Worm (Caenorhabditis elegans) whole organism, young adult: ENCODE data around the gene C01G10.1.

Experiments used
- B0035.1 ChIP-seq: sonication (generic microtip); optimal IDR thresholded peaks from 2 replicates; lab custom pipeline; 2016; ENCODE audit warnings: missing genetic modification characterization, mild to moderate bottlenecking, missing compliant biosample characterization, missing genotype, missing genetic modification reagents
- F37B4.10 ChIP-seq: fragments of 200-800 bp; sonication (Bioruptor generic); IDR thresholded peaks from 2 replicates; pipeline ENCODE4 v1.3.6; 2022; ENCODE audit warnings: missing genetic modification characterization, missing compliant biosample characterization
- F49E8.2 ChIP-seq: sonication (generic microtip); optimal IDR thresholded peaks from 3 replicates; lab custom pipeline; 2017; ENCODE audit warnings: missing genetic modification characterization, mild to moderate bottlenecking, missing compliant biosample characterization, antibody characterized with exemption, moderate library complexity; ENCODE audit not compliant: insufficient read depth
- Y67H2A.10 ChIP-seq: fragments of 200-800 bp; sonication (Bioruptor generic); conservative IDR thresholded peaks from 2 replicates; pipeline ENCODE4 v1.3.6; 2022; ENCODE audit warnings: missing genetic modification reagents, missing genetic modification characterization, missing compliant biosample characterization
- ets-4 ChIP-seq: fragments of 200-800 bp; sonication (Bioruptor generic); optimal IDR thresholded peaks from 2 replicates; lab custom pipeline; 2018; ENCODE audit warnings: mild to moderate bottlenecking, missing genetic modification characterization, missing compliant biosample characterization
- lin-26 ChIP-seq: fragments of 200-800 bp; sonication (Bioruptor generic); IDR thresholded peaks from 2 replicates; pipeline ENCODE4 v1.3.6; 2022; ENCODE audit warnings: missing genetic modification reagents, missing genetic modification characterization, missing compliant biosample characterization
- lin-35 ChIP-seq, 3 experiments: fragments of 150-350 bp in 2 of 3; sonication (generic microtip) in 1 of 3; optimal IDR thresholded peaks; 2 replicates each; lab custom pipeline; 2014 to 2018; ENCODE audit warnings: missing biosample characterization in 3 of 3, missing genetic modification characterization in 3 of 3, missing genetic modification reagents in 3 of 3
- madf-3 ChIP-seq: fragments of 200-800 bp; sonication (Bioruptor generic); IDR thresholded peaks from 2 replicates; pipeline ENCODE4 v1.3.6; 2022; ENCODE audit warnings: missing genetic modification reagents, missing genetic modification characterization, missing compliant biosample characterization
- nhr-120 ChIP-seq: fragments of 200-800 bp; sonication (Bioruptor generic); IDR thresholded peaks from 2 replicates; pipeline ENCODE4 v1.3.6; 2022; ENCODE audit warnings: missing genetic modification characterization, missing compliant biosample characterization
- nhr-27 ChIP-seq: fragments of 200-800 bp; sonication (Bioruptor generic); optimal IDR thresholded peaks from 2 replicates; lab custom pipeline; 2018; ENCODE audit warnings: mild to moderate bottlenecking, missing genetic modification characterization, moderate library complexity, missing compliant biosample characterization
- sptf-2 ChIP-seq: fragments of 200-800 bp; sonication (Bioruptor generic); optimal IDR thresholded peaks from 2 replicates; lab custom pipeline; 2018; ENCODE audit warnings: mild to moderate bottlenecking, missing genetic modification characterization, missing compliant biosample characterization
- unc-62 ChIP-seq: fragments of 150-350 bp; optimal IDR thresholded peaks from 2 replicates; lab custom pipeline; 2014; ENCODE audit warnings: missing biosample characterization, missing genetic modification reagents, missing genetic modification characterization
- ztf-22 ChIP-seq: fragments of 200-800 bp; sonication (Bioruptor generic); optimal IDR thresholded peaks from 2 replicates; lab custom pipeline; 2018; ENCODE audit warnings: mild to moderate bottlenecking, missing genetic modification characterization, moderate library complexity, missing compliant biosample characterization
- ztf-3 ChIP-seq: fragments of 200-800 bp; sonication (Bioruptor generic); optimal IDR thresholded peaks from 2 replicates; lab custom pipeline; 2018; ENCODE audit warnings: mild to moderate bottlenecking, missing genetic modification characterization, missing compliant biosample characterization

C01G10.1 gene

ce11 chrV:15152010-15152409, 52.5 kb downstream of the C01G10.1 start:
- no peak for TF ChIP-seq sptf-2 (GFP tag; lab: Kevin White, UChicago)
- TF ChIP-seq nhr-120 (GFP tag; lab: Robert Waterston, UW): no peak
- no peak for TF ChIP-seq ztf-3 (GFP tag; lab: Kevin White, UChicago)
- TF ChIP-seq nhr-27 (tag; lab: Kevin White, UChicago): no peak
- TF ChIP-seq Y67H2A.10 (GFP tag; lab: Robert Waterston, UW): no peak
- TF ChIP-seq, all 124 proteins: peak for 0

- TF ChIP-seq ztf-22 (GFP tag; lab: Kevin White, UChicago) (no peak), F37B4.10 (GFP tag; lab: Robert Waterston, UW) (no peak), lin-26 (GFP tag; lab: Robert Waterston, UW) (no peak), ets-4 (no peak), lin-35 (GFP tag; optimal IDR thresholded peaks at IDR 0.05; lab: Kevin White, UChicago) (no peak), madf-3 (GFP tag; lab: Robert Waterston, UW) (no peak), Y67H2A.10 (GFP tag; lab: Robert Waterston, UW) (no peak), B0035.1 (tag; lab: Kevin White, UChicago) (no peak), unc-62 (no peak), F49E8.2 (no peak)
These were observed 53.7 kb downstream of the C01G10.1 start, which contains the start of gene srh-55 for ce11 chrV:15153277-15153676. srh-55 (plus strand) TSS chrV:15153577.
